Worm (Caenorhabditis elegans): Measurements from ENCODE around the gene ifb-1.

ce11 chrII:5747312-5747711 is 18.1 kb upstream of the ifb-1 start:
- TF ChIP-seq W03F9.2 (tag; optimal IDR thresholded peaks at IDR 0.05) (no peak), him-1 (tag; optimal IDR thresholded peaks at IDR 0.05) (no peak)

Measured in whole organism, L4/young adult.